ENCODE assay signal across 6 worm cellular contexts in genomic region chrX:5522769-5523601, ce11.
TF ChIP-seq lines count a peak whose summit lies in the region.

Gene mboa-3, minus strand, starts transcription at chrX:5522819.

TF ChIP-seq in whole organism, L1 larva, 84 proteins besides CTCF, POLR2A, EP300 and RAD21 (continues in another document):
- TF ChIP-seq unc-98 (GFP tag; IDR thresholded peaks at IDR 0.05; lab: Robert Waterston, UW) (no peak), jun-1 (tag; optimal IDR thresholded peaks at IDR 0.05; lab: Kevin White, UChicago) (no peak), ceh-88 (GFP tag; IDR thresholded peaks at IDR 0.05; lab: Robert Waterston, UW) (no peak), isw-1 (GFP tag; IDR thresholded peaks at IDR 0.05; lab: Robert Waterston, UW) (no peak), pag-3 (tag; optimal IDR thresholded peaks at IDR 0.05; lab: Kevin White, UChicago; ENCODE audit: borderline replicate concordance, insufficient read depth) (no peak), nhr-20 (tag; optimal IDR thresholded peaks at IDR 0.05; lab: Kevin White, UChicago) (peak; percentile 83), ceh-90 (tag; optimal IDR thresholded peaks at IDR 0.05; lab: Kevin White, UChicago) (no peak), xbp-1 (tag; optimal IDR thresholded peaks at IDR 0.05; lab: Kevin White, UChicago) (no peak), unc-130 (tag; optimal IDR thresholded peaks at IDR 0.05; lab: Kevin White, UChicago) (peak; percentile 26), elt-3 (tag; optimal IDR thresholded peaks at IDR 0.05; lab: Kevin White, UChicago) (peak in 2 of 6 experiments; percentile 23 to 39), hpl-2 (GFP tag; optimal IDR thresholded peaks at IDR 0.05; lab: Kevin White, UChicago) (no peak), sox-4 (tag; optimal IDR thresholded peaks at IDR 0.05; lab: Kevin White, UChicago) (no peak), mef-2 (tag; optimal IDR thresholded peaks at IDR 0.05; lab: Kevin White, UChicago) (no peak), nhr-77 (tag; optimal IDR thresholded peaks at IDR 0.05; lab: Kevin White, UChicago) (no peak), elt-2 (tag; optimal IDR thresholded peaks at IDR 0.05; lab: Kevin White, UChicago) (peak; percentile 67), lin-35 (GFP tag; optimal IDR thresholded peaks at IDR 0.05; lab: Kevin White, UChicago) (no peak)

TF ChIP-seq in whole organism, L2 larva, 48 proteins besides CTCF, POLR2A, EP300 and RAD21:
- TF ChIP-seq nhr-25 (tag; optimal IDR thresholded peaks at IDR 0.05; lab: Kevin White, UChicago), result no peak
- TF ChIP-seq mdl-1 (tag; optimal IDR thresholded peaks at IDR 0.05; lab: Kevin White, UChicago), result peak in 1 of 2 experiments; percentile 39
- TF ChIP-seq C34F6.9 (tag; optimal IDR thresholded peaks at IDR 0.05; lab: Kevin White, UChicago), result no peak
- TF ChIP-seq nhr-129 (tag; optimal IDR thresholded peaks at IDR 0.05; lab: Kevin White, UChicago), result peak; percentile 67
- TF ChIP-seq gmeb-1 (tag; optimal IDR thresholded peaks at IDR 0.05; lab: Kevin White, UChicago), result peak; percentile 0
- TF ChIP-seq F13H6.1 (tag; optimal IDR thresholded peaks at IDR 0.05; lab: Kevin White, UChicago), result peak; percentile 24
- TF ChIP-seq sma-9 (GFP tag; optimal IDR thresholded peaks at IDR 0.05; lab: Kevin White, UChicago), result peak; percentile 59
- no peak for TF ChIP-seq sma-9 (tag; optimal IDR thresholded peaks at IDR 0.05; lab: Kevin White, UChicago)
- peak; percentile 60 for TF ChIP-seq fos-1 (tag; optimal IDR thresholded peaks at IDR 0.05; lab: Kevin White, UChicago)

TF ChIP-seq in whole organism, L3 larva, 47 proteins besides CTCF, POLR2A, EP300 and RAD21:
- peak; percentile 92 for TF ChIP-seq pha-4 (tag; optimal IDR thresholded peaks at IDR 0.05; lab: Kevin White, UChicago)
- TF ChIP-seq elt-2 (tag; optimal IDR thresholded peaks at IDR 0.05; lab: Kevin White, UChicago), result peak; percentile 88
- no peak for TF ChIP-seq lin-15B (tag; optimal IDR thresholded peaks at IDR 0.05; lab: Kevin White, UChicago)
- no peak for TF ChIP-seq ceh-82 (tag; optimal IDR thresholded peaks at IDR 0.05; lab: Kevin White, UChicago)
- TF ChIP-seq hmg-11 (tag; optimal IDR thresholded peaks at IDR 0.05; lab: Kevin White, UChicago), result no peak
- no peak for TF ChIP-seq nhr-43 (tag; optimal IDR thresholded peaks at IDR 0.05; lab: Kevin White, UChicago; ENCODE audit: poor library complexity, severe bottlenecking)
- TF ChIP-seq fos-1 (tag; optimal IDR thresholded peaks at IDR 0.05; lab: Kevin White, UChicago), result no peak
- no peak for TF ChIP-seq nhr-25 (tag; optimal IDR thresholded peaks at IDR 0.05; lab: Kevin White, UChicago)
- TF ChIP-seq nhr-76 (tag; optimal IDR thresholded peaks at IDR 0.05; lab: Kevin White, UChicago), result no peak
- no peak for TF ChIP-seq egl-5 (tag; optimal IDR thresholded peaks at IDR 0.05; lab: Kevin White, UChicago)
- TF ChIP-seq pqm-1 (tag; optimal IDR thresholded peaks at IDR 0.05; lab: Kevin White, UChicago), result peak; percentile 66
TF ChIP-seq in whole organism, L3 larva: peak in this region for 3.

TF ChIP-seq in whole organism, L4 larva, 104 proteins besides CTCF, POLR2A, EP300 and RAD21 (continues in another document):
- no peak for TF ChIP-seq gei-8 (GFP tag; optimal IDR thresholded peaks at IDR 0.05; lab: Kevin White, UChicago)
- TF ChIP-seq nhr-28 (tag; optimal IDR thresholded peaks at IDR 0.05; lab: Kevin White, UChicago), result peak; percentile 51
- no peak for TF ChIP-seq ama-1 (optimal IDR thresholded peaks at IDR 0.05; lab: Kevin White, UChicago)
- TF ChIP-seq unc-62 (GFP tag; optimal IDR thresholded peaks at IDR 0.05 in 1 of 2; lab: Kevin White, UChicago), result peak in 1 of 2 experiments; percentile 87
- no peak for TF ChIP-seq unc-62 (tag; optimal IDR thresholded peaks at IDR 0.05; lab: Kevin White, UChicago)
- peak; percentile 64 for TF ChIP-seq mxl-3 (GFP tag; optimal IDR thresholded peaks at IDR 0.05; lab: Kevin White, UChicago)
- TF ChIP-seq ceh-20 (GFP tag; IDR thresholded peaks at IDR 0.05; lab: Robert Waterston, UW), result 0 out of 2 replicates have a peak, but pooled peaks have one; percentile 15
- peak in 1 of 2 experiments; percentile 84 for TF ChIP-seq mdl-1 (tag; optimal IDR thresholded peaks at IDR 0.05; lab: Kevin White, UChicago)
- peak in 1 of 2 experiments; percentile 12 for TF ChIP-seq daf-16 (GFP tag; optimal IDR thresholded peaks at IDR 0.05; lab: Kevin White, UChicago)
- TF ChIP-seq daf-16 (tag; optimal IDR thresholded peaks at IDR 0.05; lab: Kevin White, UChicago), result peak; percentile 68
- TF ChIP-seq lim-7 (GFP tag; IDR thresholded peaks at IDR 0.05; lab: Robert Waterston, UW), result 0 out of 2 replicates have a peak, but pooled peaks have one; percentile 5
- peak; percentile 17 for TF ChIP-seq pqm-1 (tag; optimal IDR thresholded peaks at IDR 0.05; lab: Kevin White, UChicago)
- TF ChIP-seq hmg-1.1 (GFP tag; IDR thresholded peaks at IDR 0.05; lab: Robert Waterston, UW), result 0 out of 2 replicates have a peak, but pooled peaks have one; percentile 10
- TF ChIP-seq madf-9 (GFP tag; conservative IDR thresholded peaks at IDR 0.05; lab: Robert Waterston, UW), result 0 out of 2 replicates have a peak, but pooled peaks have one; percentile 28
- TF ChIP-seq nhr-237 (tag; optimal IDR thresholded peaks at IDR 0.05; lab: Kevin White, UChicago), result no peak
- TF ChIP-seq mep-1 (tag; optimal IDR thresholded peaks at IDR 0.05; lab: Kevin White, UChicago), result peak; percentile 8
- no peak for TF ChIP-seq T20F7.1 (GFP tag; optimal IDR thresholded peaks at IDR 0.05; lab: Kevin White, UChicago)
- peak; percentile 57 for TF ChIP-seq hlh-30 (tag; optimal IDR thresholded peaks at IDR 0.05; lab: Kevin White, UChicago; ENCODE audit: insufficient read depth)

TF ChIP-seq in whole organism, late embryonic, 69 proteins besides CTCF, POLR2A, EP300 and RAD21:
- peak; percentile 43 for TF ChIP-seq elt-2 (tag; optimal IDR thresholded peaks at IDR 0.05; lab: Kevin White, UChicago)
- TF ChIP-seq pha-2 (tag; optimal IDR thresholded peaks at IDR 0.05; lab: Kevin White, UChicago), result no peak

TF ChIP-seq in whole organism, young adult, 124 proteins besides CTCF, POLR2A, EP300 and RAD21:
- TF ChIP-seq mcd-1 (GFP tag; IDR thresholded peaks at IDR 0.05; lab: Robert Waterston, UW), result no peak
- TF ChIP-seq tbx-9 (tag; optimal IDR thresholded peaks at IDR 0.05; lab: Kevin White, UChicago; ENCODE audit: borderline replicate concordance), result no peak
- TF ChIP-seq hsf-1 (GFP tag; IDR thresholded peaks at IDR 0.05; lab: Robert Waterston, UW), result no peak
- no peak for TF ChIP-seq pha-4 (tag; optimal IDR thresholded peaks at IDR 0.05; lab: Kevin White, UChicago)
- no peak for TF ChIP-seq F37B4.10 (GFP tag; IDR thresholded peaks at IDR 0.05; lab: Robert Waterston, UW)
- TF ChIP-seq cebp-1 (GFP tag; IDR thresholded peaks at IDR 0.05; lab: Robert Waterston, UW), result no peak
- peak; percentile 49 for TF ChIP-seq cebp-1 (tag; optimal IDR thresholded peaks at IDR 0.05; lab: Kevin White, UChicago)
- TF ChIP-seq chd-7 (tag; optimal IDR thresholded peaks at IDR 0.05; lab: Kevin White, UChicago), result no peak
- TF ChIP-seq madf-10 (tag; optimal IDR thresholded peaks at IDR 0.05; lab: Kevin White, UChicago), result no peak
- TF ChIP-seq ztf-22 (GFP tag; optimal IDR thresholded peaks at IDR 0.05; lab: Kevin White, UChicago), result peak; percentile 27
- no peak for TF ChIP-seq sptf-2 (GFP tag; optimal IDR thresholded peaks at IDR 0.05; lab: Kevin White, UChicago)
- no peak for TF ChIP-seq lin-54 (GFP tag; optimal IDR thresholded peaks at IDR 0.05; lab: Kevin White, UChicago)
- 0 out of 2 replicates have a peak, but pooled peaks have one; percentile 47 for TF ChIP-seq Y56A3A.18 (GFP tag; IDR thresholded peaks at IDR 0.05; lab: Robert Waterston, UW)
- peak; percentile 35; the same call in 1 of the 2 replicates for TF ChIP-seq nfyb-1 (GFP tag; IDR thresholded peaks at IDR 0.05; lab: Robert Waterston, UW)
- no peak for TF ChIP-seq B0035.1 (tag; optimal IDR thresholded peaks at IDR 0.05; lab: Kevin White, UChicago)
- no peak for TF ChIP-seq snpc-1.1 (tag; optimal IDR thresholded peaks at IDR 0.05; lab: Kevin White, UChicago; ENCODE audit: insufficient read depth)
- no peak for TF ChIP-seq lsy-27 (tag; optimal IDR thresholded peaks at IDR 0.05; lab: Kevin White, UChicago; ENCODE audit: borderline replicate concordance, insufficient read depth)
- no peak for TF ChIP-seq madf-6 (GFP tag; IDR thresholded peaks at IDR 0.05; lab: Robert Waterston, UW)
- no peak for TF ChIP-seq nfya-1 (tag; optimal IDR thresholded peaks at IDR 0.05; lab: Kevin White, UChicago; ENCODE audit: borderline replicate concordance, insufficient read depth)
- TF ChIP-seq T26A5.8 (tag; optimal IDR thresholded peaks at IDR 0.05; lab: Kevin White, UChicago), result no peak
- TF ChIP-seq akir-1 (GFP tag; optimal IDR thresholded peaks at IDR 0.05; lab: Kevin White, UChicago), result no peak
- no peak for TF ChIP-seq ceh-91 (GFP tag; IDR thresholded peaks at IDR 0.05; lab: Robert Waterston, UW)
- no peak for TF ChIP-seq bed-1 (GFP tag; IDR thresholded peaks at IDR 0.05; lab: Robert Waterston, UW)
- TF ChIP-seq snpc-4 (GFP tag; optimal IDR thresholded peaks at IDR 0.05; lab: Kevin White, UChicago), result no peak
- TF ChIP-seq snpc-4 (tag; optimal IDR thresholded peaks at IDR 0.05; lab: Kevin White, UChicago), result no peak
- no peak for TF ChIP-seq tlf-1 (GFP tag; optimal IDR thresholded peaks at IDR 0.05; lab: Kevin White, UChicago)
- TF ChIP-seq repo-1 (tag; optimal IDR thresholded peaks at IDR 0.05; lab: Kevin White, UChicago), result no peak
- TF ChIP-seq nhr-80 (tag; optimal IDR thresholded peaks at IDR 0.05; lab: Kevin White, UChicago), result peak; percentile 83
- no peak for TF ChIP-seq unc-62 (GFP tag; optimal IDR thresholded peaks at IDR 0.05; lab: Kevin White, UChicago)
- TF ChIP-seq D2030.7 (GFP tag; IDR thresholded peaks at IDR 0.05; lab: Robert Waterston, UW), result no peak
- TF ChIP-seq B0336.3 (GFP tag; IDR thresholded peaks at IDR 0.05; lab: Robert Waterston, UW), result peak; percentile 46; the same call in 1 of the 2 replicates
- TF ChIP-seq atf-7 (tag; optimal IDR thresholded peaks at IDR 0.05; lab: Kevin White, UChicago), result peak; percentile 7
- TF ChIP-seq ceh-79 (tag; optimal IDR thresholded peaks at IDR 0.05; lab: Kevin White, UChicago), result no peak
- no peak for TF ChIP-seq efl-1 (GFP tag; optimal IDR thresholded peaks at IDR 0.05; lab: Kevin White, UChicago)
- no peak for TF ChIP-seq ztf-18 (tag; optimal IDR thresholded peaks at IDR 0.05; lab: Kevin White, UChicago)
- TF ChIP-seq C06A6.2 (GFP tag; conservative IDR thresholded peaks at IDR 0.05; lab: Robert Waterston, UW), result no peak
- TF ChIP-seq ceh-27 (GFP tag; optimal IDR thresholded peaks at IDR 0.05; lab: Kevin White, UChicago), result no peak
- TF ChIP-seq dox-1 (GFP tag; IDR thresholded peaks at IDR 0.05; lab: Robert Waterston, UW), result peak; percentile 45; the same call in 1 of the 2 replicates
- peak; percentile 27 for TF ChIP-seq ets-4 (GFP tag; optimal IDR thresholded peaks at IDR 0.05; lab: Kevin White, UChicago)
- TF ChIP-seq bed-2 (GFP tag; IDR thresholded peaks at IDR 0.05; lab: Robert Waterston, UW), result no peak
TF ChIP-seq in whole organism, young adult: peak in this region for 9.
